Fruit fly (Drosophila melanogaster) whole organism, adult: Measurements from ENCODE around the gene Pmvk.

Experiments used
- CG11617 ChIP-seq: fragments of 200-800 bp; sonication (Bioruptor generic); optimal IDR thresholded peaks from 2 replicates; lab custom pipeline; 2017; ENCODE audit warnings: mild to moderate bottlenecking, missing biosample characterization, missing genetic modification reagents, missing genetic modification characterization
- CG12768 ChIP-seq: fragments of 200-800 bp; sonication (Bioruptor generic); optimal IDR thresholded peaks from 2 replicates; lab custom pipeline; 2017; ENCODE audit warnings: missing biosample characterization, missing genetic modification characterization, mild to moderate bottlenecking, moderate library complexity, missing genetic modification reagents
- CG14711 ChIP-seq: fragments of 200-800 bp; sonication (Bioruptor generic); optimal IDR thresholded peaks from 2 replicates; lab custom pipeline; 2018; ENCODE audit warnings: missing biosample characterization, mild to moderate bottlenecking, missing genetic modification characterization, moderate library complexity
- CG1620 ChIP-seq: fragments of 200-800 bp; sonication (Bioruptor generic); optimal IDR thresholded peaks from 2 replicates; lab custom pipeline; 2016; ENCODE audit warnings: missing biosample characterization, missing genetic modification characterization
- CG33017 ChIP-seq: fragments of 200-800 bp; sonication (Bioruptor generic); optimal IDR thresholded peaks from 2 replicates; lab custom pipeline; 2018; ENCODE audit warnings: missing biosample characterization, mild to moderate bottlenecking, missing genetic modification characterization, moderate library complexity
- CG5204 ChIP-seq: fragments of 200-800 bp; sonication (Bioruptor generic); optimal IDR thresholded peaks from 2 replicates; lab custom pipeline; 2016; ENCODE audit warnings: missing biosample characterization, missing genetic modification characterization
- CG7045 ChIP-seq: fragments of 200-800 bp; sonication (Bioruptor generic); optimal IDR thresholded peaks from 2 replicates; lab custom pipeline; 2017; ENCODE audit warnings: missing biosample characterization, mild to moderate bottlenecking, missing genetic modification characterization
- CG7101 ChIP-seq: fragments of 200-800 bp; sonication (Bioruptor generic); optimal IDR thresholded peaks from 2 replicates; lab custom pipeline; 2018; ENCODE audit warnings: missing biosample characterization, mild to moderate bottlenecking, missing genetic modification characterization, moderate library complexity
- Clk ChIP-seq: fragments of 200-800 bp; sonication (Bioruptor generic); optimal IDR thresholded peaks from 2 replicates; lab custom pipeline; 2017; ENCODE audit warnings: missing biosample characterization, missing genetic modification characterization
- Crg-1 ChIP-seq: fragments of 200-800 bp; sonication (Bioruptor generic); optimal IDR thresholded peaks from 2 replicates; lab custom pipeline; 2016; ENCODE audit warnings: missing biosample characterization, missing genetic modification characterization
- Hr96 ChIP-seq: fragments of 200-800 bp; sonication (Bioruptor generic); optimal IDR thresholded peaks from 2 replicates; lab custom pipeline; 2016; ENCODE audit warnings: missing biosample characterization, missing genetic modification characterization
- Mnt ChIP-seq: fragments of 200-800 bp; sonication (Bioruptor generic); optimal IDR thresholded peaks from 2 replicates; lab custom pipeline; 2016; ENCODE audit warnings: missing biosample characterization, mild to moderate bottlenecking, missing genetic modification characterization
- bab1 ChIP-seq: fragments of 200-800 bp; sonication (Bioruptor generic); optimal IDR thresholded peaks from 3 replicates; lab custom pipeline; 2019; ENCODE audit warnings: missing biosample characterization, mild to moderate bottlenecking, missing genetic modification characterization, moderate library complexity
- cic ChIP-seq: fragments of 200-800 bp; sonication (Bioruptor generic); optimal IDR thresholded peaks from 2 replicates; lab custom pipeline; 2017; ENCODE audit warnings: missing biosample characterization, mild to moderate bottlenecking, missing genetic modification characterization, moderate library complexity
- cnc ChIP-seq, 2 experiments: fragments of >200 bp; optimal IDR thresholded peaks; 2 replicates each; lab custom pipeline; 2017
- kay ChIP-seq: fragments of 200-800 bp; sonication (Bioruptor generic); peaks from one replicate; lab custom pipeline; 2016; ENCODE audit warnings: missing biosample characterization, missing genetic modification characterization, borderline replicate concordance
- ovo ChIP-seq: fragments of 200-800 bp; sonication (Bioruptor generic); optimal IDR thresholded peaks from 2 replicates; lab custom pipeline; 2016; ENCODE audit warnings: missing biosample characterization, missing genetic modification characterization
- pad ChIP-seq: fragments of 200-800 bp; sonication (Bioruptor generic); optimal IDR thresholded peaks from 3 replicates; lab custom pipeline; 2017; ENCODE audit warnings: missing biosample characterization, missing genetic modification characterization, mild to moderate bottlenecking, moderate library complexity, missing genetic modification reagents
- tj ChIP-seq: fragments of 200-800 bp; sonication (Bioruptor generic); optimal IDR thresholded peaks from 3 replicates; lab custom pipeline; 2017; ENCODE audit warnings: missing biosample characterization, mild to moderate bottlenecking, missing genetic modification characterization, moderate library complexity
- toe ChIP-seq: fragments of 200-800 bp; sonication (Bioruptor generic); optimal IDR thresholded peaks from 2 replicates; lab custom pipeline; 2016; ENCODE audit warnings: missing biosample characterization, missing genetic modification characterization

Gene Pmvk

DNA sequence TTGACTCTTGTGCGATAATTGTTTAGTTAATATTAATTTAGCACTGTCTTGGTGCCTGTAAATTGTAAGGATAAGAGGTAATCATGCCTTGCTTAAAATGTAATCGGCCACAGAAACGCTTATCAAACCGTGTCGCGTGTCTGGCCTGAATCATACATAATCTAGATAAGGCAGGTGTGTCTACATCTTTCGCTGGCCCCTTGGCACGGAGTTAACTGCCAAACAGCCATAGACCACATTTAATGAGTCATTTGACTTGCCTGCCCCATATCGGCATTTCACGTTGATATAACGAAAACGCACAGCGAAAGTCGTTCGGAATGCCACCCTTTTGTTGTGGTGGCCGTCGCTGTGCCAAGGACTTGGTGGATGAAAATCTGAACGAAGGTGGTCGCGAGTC lies 44.9 kb downstream of the Pmvk start, which contains the start of gene CG31697:
TSS of gene CG31697 (plus strand) at position 215 of the 400 bp plus-strand sequence.
- TF ChIP-seq cic (GFP tag; lab: Kevin White, UChicago), result no peak
- no peak for TF ChIP-seq CG14711 (tag; lab: Kevin White, UChicago)
- no peak for TF ChIP-seq tj (GFP tag; lab: Kevin White, UChicago)
- TF ChIP-seq Crg-1, result no peak
- TF ChIP-seq Hr96 (GFP tag; lab: Kevin White, UChicago), result no peak

DNA sequence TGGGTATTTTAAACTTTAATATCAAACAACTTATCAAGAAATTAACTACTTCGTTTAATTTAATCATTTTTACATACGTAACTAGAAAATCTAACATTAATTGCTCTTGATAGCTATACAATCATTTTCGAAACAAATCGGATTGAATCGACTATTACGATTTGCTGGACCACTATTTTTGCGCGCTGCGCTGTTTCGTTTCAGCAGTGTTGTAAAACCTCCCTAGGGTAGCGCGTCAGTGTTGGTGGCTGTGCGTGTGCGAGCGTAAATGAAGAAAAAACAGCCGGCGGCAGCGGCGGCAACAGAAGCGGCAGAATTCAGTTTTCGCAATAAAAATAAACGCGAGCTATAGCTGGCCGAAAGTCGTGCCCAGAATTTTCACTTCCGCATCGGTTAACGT lies 46.9 kb downstream of the Pmvk start, which contains the start of gene CG33116:
TSS of gene CG33116 (plus strand) at position 233 of the 400 bp plus-strand sequence.
- TF ChIP-seq kay (GFP tag; lab: Kevin White, UChicago) (no peak), CG33017 (tag; lab: Kevin White, UChicago) (peak; percentile 88), Clk (GFP tag; lab: Kevin White, UChicago) (peak; percentile 35), CG12768 (peak; percentile 88), CG11617 (GFP tag; lab: Kevin White, UChicago) (peak; percentile 68), Mnt (GFP tag; lab: Kevin White, UChicago) (peak; percentile 85), cic (GFP tag; lab: Kevin White, UChicago) (peak; percentile 30), ovo (GFP tag; lab: Kevin White, UChicago) (peak; percentile 72), CG7045 (GFP tag; lab: Kevin White, UChicago) (peak; percentile 78), bab1 (peak; percentile 78), pad (GFP tag; lab: Kevin White, UChicago) (peak; percentile 75), Crg-1 (peak; percentile 89), Hr96 (GFP tag; lab: Kevin White, UChicago) (peak; percentile 79), tj (GFP tag; lab: Kevin White, UChicago) (peak; percentile 36), CG1620 (GFP tag; lab: Kevin White, UChicago) (peak; percentile 71), cnc (optimal IDR thresholded peaks at IDR 0.05; lab: Kevin White, UChicago) (no peak), CG5204 (GFP tag; lab: Kevin White, UChicago) (peak; percentile 67), toe (GFP tag; lab: Kevin White, UChicago) (peak; percentile 75), CG7101 (peak; percentile 88), CG14711 (tag; lab: Kevin White, UChicago) (peak; percentile 81)

dm6 chr2L:19530092-19530491 lies 50.1 kb downstream of the Pmvk start, which contains the start of gene CG10165:
Gene CG10165, minus strand, starts transcription at chr2L:19530305.
- peak; percentile 29 for TF ChIP-seq Mnt (GFP tag; lab: Kevin White, UChicago)
- TF ChIP-seq pad (GFP tag; lab: Kevin White, UChicago), result peak; percentile 10
- TF ChIP-seq CG1620 (GFP tag; lab: Kevin White, UChicago), result peak; percentile 6
- no peak for TF ChIP-seq tj (GFP tag; lab: Kevin White, UChicago)
- no peak for TF ChIP-seq cnc (optimal IDR thresholded peaks at IDR 0.05; lab: Kevin White, UChicago)
- TF ChIP-seq ovo (GFP tag; lab: Kevin White, UChicago), result peak; percentile 93
- TF ChIP-seq Hr96 (GFP tag; lab: Kevin White, UChicago), result no peak
- no peak for TF ChIP-seq toe (GFP tag; lab: Kevin White, UChicago)
- TF ChIP-seq CG33017 (tag; lab: Kevin White, UChicago), result no peak
- TF ChIP-seq cic (GFP tag; lab: Kevin White, UChicago), result peak; percentile 25
- TF ChIP-seq CG14711 (tag; lab: Kevin White, UChicago), result peak; percentile 16
- TF ChIP-seq CG12768, result no peak
- peak; percentile 2 for TF ChIP-seq bab1
- peak; percentile 44 for TF ChIP-seq Crg-1
- no peak for TF ChIP-seq CG5204 (GFP tag; lab: Kevin White, UChicago)
- TF ChIP-seq CG7101, result peak; percentile 26
- TF ChIP-seq Clk (GFP tag; lab: Kevin White, UChicago), result no peak
- no peak for TF ChIP-seq kay (GFP tag; lab: Kevin White, UChicago)
- TF ChIP-seq CG11617 (GFP tag; lab: Kevin White, UChicago), result no peak
- TF ChIP-seq CG7045 (GFP tag; lab: Kevin White, UChicago), result no peak
